Fruit fly (Drosophila melanogaster): Measurements from ENCODE around the gene kumpel.

The kumpel gene

dm6 chr3R:25879324-25879766 lies 27.5 kb upstream of the kumpel start (continued):
- TF ChIP-seq sqz (GFP tag; optimal IDR thresholded peaks at IDR 0.05), result peak; percentile 55
- peak; percentile 28 for TF ChIP-seq CG16815 (GFP tag; optimal IDR thresholded peaks at IDR 0.05)
- peak; percentile 90 for TF ChIP-seq CG7839 (tag; optimal IDR thresholded peaks at IDR 0.05)
- peak; percentile 74 for TF ChIP-seq CG6689 (GFP tag; IDR thresholded peaks at IDR 0.05)
- peak; percentile 39 for TF ChIP-seq CG7271 (tag; optimal IDR thresholded peaks at IDR 0.05)
- TF ChIP-seq pho (GFP tag; optimal IDR thresholded peaks at IDR 0.05), result peak; percentile 74
- peak; percentile 63 for TF ChIP-seq trem (tag; optimal IDR thresholded peaks at IDR 0.05)
- peak; percentile 85 for TF ChIP-seq gem (tag; optimal IDR thresholded peaks at IDR 0.05)
- TF ChIP-seq bbx (GFP tag; IDR thresholded peaks at IDR 0.05; ENCODE audit: partially characterized antibody), result no peak
- TF ChIP-seq Myb (GFP tag; optimal IDR thresholded peaks at IDR 0.05), result peak; percentile 29
- TF ChIP-seq lmd (GFP tag; IDR thresholded peaks at IDR 0.05), result no peak; the same call in 1 of the 2 replicates
- TF ChIP-seq CG4617 (GFP tag; optimal IDR thresholded peaks at IDR 0.05; ENCODE audit: borderline replicate concordance), result no peak
- peak; percentile 81 for TF ChIP-seq Sox100B (GFP tag; optimal IDR thresholded peaks at IDR 0.05)
- peak; percentile 52 for TF ChIP-seq CTCF (GFP tag; optimal IDR thresholded peaks at IDR 0.05)
- peak; percentile 48 for TF ChIP-seq fu2 (GFP tag; optimal IDR thresholded peaks at IDR 0.05)
- TF ChIP-seq CG11696 (GFP tag; IDR thresholded peaks at IDR 0.05), result no peak; the same call in 1 of the 2 replicates
- TF ChIP-seq CG9609 (GFP tag; optimal IDR thresholded peaks at IDR 0.05), result peak; percentile 60
- TF ChIP-seq Nf-YC (tag; optimal IDR thresholded peaks at IDR 0.05), result peak; percentile 43
- TF ChIP-seq sd (tag; optimal IDR thresholded peaks at IDR 0.05), result peak; percentile 41
- TF ChIP-seq CG17359 (tag; optimal IDR thresholded peaks at IDR 0.05), result peak; percentile 89
- peak; percentile 63 for TF ChIP-seq Oaz (GFP tag; IDR thresholded peaks at IDR 0.05)
- peak; percentile 77 for TF ChIP-seq CG1603 (tag; optimal IDR thresholded peaks at IDR 0.05)
- TF ChIP-seq CG33213 (GFP tag; optimal IDR thresholded peaks at IDR 0.05), result peak; percentile 40
- peak; percentile 62 for TF ChIP-seq CG13296 (GFP tag; optimal IDR thresholded peaks at IDR 0.05)
- peak; percentile 88 for TF ChIP-seq Awh (GFP tag; IDR thresholded peaks at IDR 0.05)
- peak; percentile 67 for TF ChIP-seq CG15601 (tag; optimal IDR thresholded peaks at IDR 0.05)
- peak; percentile 72 for TF ChIP-seq tio (GFP tag; optimal IDR thresholded peaks at IDR 0.05)
- no peak for TF ChIP-seq Gsc (GFP tag; IDR thresholded peaks at IDR 0.05)
- peak; percentile 75 for TF ChIP-seq bab2 (GFP tag; optimal IDR thresholded peaks at IDR 0.05)
- peak in 1 of 2 experiments; percentile 81 for TF ChIP-seq eve (GFP tag; optimal IDR thresholded peaks at IDR 0.05)
- peak; percentile 73 for TF ChIP-seq Six4 (GFP tag; optimal IDR thresholded peaks at IDR 0.05)
- peak; percentile 78 for TF ChIP-seq tin (GFP tag; optimal IDR thresholded peaks at IDR 0.05)
- TF ChIP-seq CG8924 (tag; optimal IDR thresholded peaks at IDR 0.05), result peak; percentile 81
- peak; percentile 13 for TF ChIP-seq CG11398 (GFP tag; optimal IDR thresholded peaks at IDR 0.05)
- peak; percentile 68 for TF ChIP-seq seq (GFP tag; IDR thresholded peaks at IDR 0.05)
- peak; percentile 50 for TF ChIP-seq Deaf1 (tag; optimal IDR thresholded peaks at IDR 0.05)
- peak; percentile 40 for TF ChIP-seq Lhr (GFP tag; optimal IDR thresholded peaks at IDR 0.05)
- no peak for TF ChIP-seq Dbx (GFP tag; IDR thresholded peaks at IDR 0.05)
- peak; percentile 60; the same call in 2 of the 3 replicates for TF ChIP-seq CG11093 (GFP tag; IDR thresholded peaks at IDR 0.05)
- peak; percentile 72 for TF ChIP-seq nerfin-1 (tag; optimal IDR thresholded peaks at IDR 0.05)
- TF ChIP-seq onecut (GFP tag; IDR thresholded peaks at IDR 0.05), result peak; percentile 63
- TF ChIP-seq Hr51 (GFP tag; optimal IDR thresholded peaks at IDR 0.05), result peak; percentile 45 to 83
- peak; percentile 75 to 83 for TF ChIP-seq dpn (GFP tag; optimal IDR thresholded peaks at IDR 0.05)
- TF ChIP-seq CG10147 (GFP tag; optimal IDR thresholded peaks at IDR 0.05), result peak; percentile 41
- peak; percentile 57 for TF ChIP-seq Nf-YB (GFP tag; optimal IDR thresholded peaks at IDR 0.05)
- TF ChIP-seq CG10209 (GFP tag; optimal IDR thresholded peaks at IDR 0.05), result peak; percentile 54
- peak; percentile 52 for TF ChIP-seq CG11723 (GFP tag; optimal IDR thresholded peaks at IDR 0.05)
- peak; percentile 48 for TF ChIP-seq Atf3 (GFP tag; optimal IDR thresholded peaks at IDR 0.05)
- TF ChIP-seq B-H1 (GFP tag; IDR thresholded peaks at IDR 0.05), result peak; percentile 76
- peak; percentile 83 for TF ChIP-seq slbo (GFP tag; IDR thresholded peaks at IDR 0.05)
- peak; percentile 61 for TF ChIP-seq CG8089 (GFP tag; optimal IDR thresholded peaks at IDR 0.05)

All from whole organism, embryonic.